Worm (Caenorhabditis elegans) whole organism, L2 larva: ENCODE data around the gene H39E20.1.

Experiments used
- C34F6.9 ChIP-seq: fragments of 150-350 bp; optimal IDR thresholded peaks from 2 replicates; lab custom pipeline; 2014; ENCODE audit warnings: missing biosample characterization, missing genetic modification characterization
- F13H6.1 ChIP-seq: sonication (generic microtip); optimal IDR thresholded peaks from 2 replicates; lab custom pipeline; 2016; ENCODE audit warnings: missing genetic modification characterization, missing compliant biosample characterization
- R02D3.7 ChIP-seq: fragments of 150-350 bp; optimal IDR thresholded peaks from 2 replicates; lab custom pipeline; 2014; ENCODE audit warnings: missing biosample characterization, missing genetic modification characterization
- ZK546.5 ChIP-seq: sonication (generic microtip); optimal IDR thresholded peaks from 2 replicates; lab custom pipeline; 2017; ENCODE audit warnings: missing biosample characterization, missing genetic modification characterization
- alr-1 ChIP-seq: fragments of 150-350 bp; optimal IDR thresholded peaks from 2 replicates; lab custom pipeline; 2014; ENCODE audit warnings: missing biosample characterization, missing genetic modification characterization
- aly-2 ChIP-seq: fragments of 150-350 bp; optimal IDR thresholded peaks from 2 replicates; lab custom pipeline; 2014; ENCODE audit warnings: missing biosample characterization, missing genetic modification characterization
- ama-1 ChIP-seq: fragments of 150-350 bp; optimal IDR thresholded peaks from 2 replicates; lab custom pipeline; 2018; ENCODE audit warnings: inconsistent platforms
- blmp-1 ChIP-seq: sonication (generic microtip); optimal IDR thresholded peaks from 2 replicates; lab custom pipeline; 2017; ENCODE audit warnings: missing genetic modification characterization, mild to moderate bottlenecking, missing compliant biosample characterization, antibody characterized with exemption, moderate library complexity; ENCODE audit not compliant: insufficient read depth
- ceh-16 ChIP-seq: fragments of 150-350 bp; optimal IDR thresholded peaks from 2 replicates; lab custom pipeline; 2014; ENCODE audit warnings: missing biosample characterization, missing genetic modification characterization
- ceh-82 ChIP-seq: fragments of 150-350 bp; optimal IDR thresholded peaks from 2 replicates; lab custom pipeline; 2014; ENCODE audit warnings: missing biosample characterization, missing genetic modification characterization
- crh-2 ChIP-seq: sonication (generic microtip); optimal IDR thresholded peaks from 2 replicates; lab custom pipeline; 2017; ENCODE audit warnings: missing biosample characterization, missing genetic modification characterization
- dmd-4 ChIP-seq: sonication (generic microtip); optimal IDR thresholded peaks from 2 replicates; lab custom pipeline; 2017; ENCODE audit warnings: missing biosample characterization, missing genetic modification characterization
- egl-27 ChIP-seq: sonication (generic microtip); optimal IDR thresholded peaks from 3 replicates; lab custom pipeline; 2017; ENCODE audit warnings: missing biosample characterization, missing genetic modification reagents, missing genetic modification characterization
- elt-1 ChIP-seq: fragments of 150-350 bp; optimal IDR thresholded peaks from 2 replicates; lab custom pipeline; 2014; ENCODE audit warnings: missing biosample characterization, missing genetic modification characterization
- elt-3 ChIP-seq: sonication (generic microtip); optimal IDR thresholded peaks from 2 replicates; lab custom pipeline; 2017; ENCODE audit warnings: missing biosample characterization, missing genetic modification characterization
- fos-1 ChIP-seq: fragments of 150-350 bp; optimal IDR thresholded peaks from 2 replicates; lab custom pipeline; 2014; ENCODE audit warnings: missing biosample characterization, missing genetic modification characterization
- gmeb-1 ChIP-seq: fragments of 150-350 bp; optimal IDR thresholded peaks from 2 replicates; lab custom pipeline; 2014; ENCODE audit warnings: missing biosample characterization, missing genetic modification characterization
- lin-39 ChIP-seq: fragments of 150-350 bp; optimal IDR thresholded peaks from 2 replicates; lab custom pipeline; 2014; ENCODE audit warnings: missing biosample characterization, missing genetic modification reagents, missing genetic modification characterization
- mbf-1 ChIP-seq: sonication (generic microtip); optimal IDR thresholded peaks from 2 replicates; lab custom pipeline; 2017; ENCODE audit warnings: missing biosample characterization, missing genetic modification characterization
- mdl-1 ChIP-seq, 2 experiments: fragments of 150-350 bp in 1 of 2; sonication (generic microtip) in 1 of 2; optimal IDR thresholded peaks; 2 replicates each; lab custom pipeline; 2017; ENCODE audit warnings: missing biosample characterization in 2 of 2, missing genetic modification characterization in 2 of 2
- nhr-10 ChIP-seq: sonication (generic microtip); optimal IDR thresholded peaks from 2 replicates; lab custom pipeline; 2017; ENCODE audit warnings: missing biosample characterization, missing genetic modification characterization
- nhr-11 ChIP-seq: fragments of 150-350 bp; optimal IDR thresholded peaks from 2 replicates; lab custom pipeline; 2014; ENCODE audit warnings: missing biosample characterization, missing genetic modification characterization
- nhr-129 ChIP-seq: fragments of 150-350 bp; optimal IDR thresholded peaks from 2 replicates; lab custom pipeline; 2014; ENCODE audit warnings: missing biosample characterization, missing genetic modification characterization
- nhr-21 ChIP-seq: fragments of 150-350 bp; optimal IDR thresholded peaks from 2 replicates; lab custom pipeline; 2014; ENCODE audit warnings: missing biosample characterization, missing genetic modification characterization
- nhr-23 ChIP-seq: fragments of 150-350 bp; optimal IDR thresholded peaks from 2 replicates; lab custom pipeline; 2014; ENCODE audit warnings: missing biosample characterization, missing genetic modification reagents, missing genetic modification characterization
- nhr-25 ChIP-seq: fragments of 150-350 bp; sonication (generic microtip); optimal IDR thresholded peaks from 3 replicates; lab custom pipeline; 2014; ENCODE audit warnings: missing biosample characterization, missing genetic modification characterization
- nhr-6 ChIP-seq: fragments of 150-350 bp; optimal IDR thresholded peaks from 2 replicates; lab custom pipeline; 2014; ENCODE audit warnings: missing biosample characterization, missing genetic modification characterization
- peb-1 ChIP-seq: fragments of 150-350 bp; optimal IDR thresholded peaks from 2 replicates; lab custom pipeline; 2014; ENCODE audit warnings: missing biosample characterization, missing genetic modification characterization
- skn-1 ChIP-seq: sonication (generic microtip); optimal IDR thresholded peaks from 2 replicates; lab custom pipeline; 2017; ENCODE audit warnings: missing biosample characterization, missing genetic modification characterization
- sma-3 ChIP-seq: sonication (generic microtip); optimal IDR thresholded peaks from 2 replicates; lab custom pipeline; 2016; ENCODE audit warnings: missing genetic modification reagents, missing genetic modification characterization, missing compliant biosample characterization
- sma-9 ChIP-seq, 2 experiments: fragments of 150-350 bp in 1 of 2; sonication (generic microtip) in 1 of 2; optimal IDR thresholded peaks; 2 replicates each; lab custom pipeline; 2014 to 2016; ENCODE audit warnings: missing genetic modification characterization in 2 of 2, mild to moderate bottlenecking in 1 of 2, missing biosample characterization in 1 of 2, missing compliant biosample characterization in 1 of 2, missing genetic modification reagents in 1 of 2, moderate library complexity in 1 of 2
- snpc-4 ChIP-seq: fragments of 150-350 bp; optimal IDR thresholded peaks from 2 replicates; lab custom pipeline; 2014; ENCODE audit warnings: missing biosample characterization, missing genetic modification characterization
- unc-62 ChIP-seq: fragments of 150-350 bp; optimal IDR thresholded peaks from 2 replicates; lab custom pipeline; 2014; ENCODE audit warnings: missing biosample characterization, missing genetic modification reagents, missing genetic modification characterization
- zag-1 ChIP-seq: fragments of 150-350 bp; optimal IDR thresholded peaks from 2 replicates; lab custom pipeline; 2014; ENCODE audit warnings: missing biosample characterization, missing genetic modification characterization
- ztf-1 ChIP-seq: fragments of 200-800 bp; sonication (Bioruptor generic); conservative IDR thresholded peaks from 2 replicates; pipeline ENCODE4 v1.3.6; 2022; ENCODE audit warnings: missing genetic modification characterization, missing compliant biosample characterization
- ztf-11 ChIP-seq: sonication (generic microtip); optimal IDR thresholded peaks from 2 replicates; lab custom pipeline; 2017; ENCODE audit warnings: missing biosample characterization, missing genetic modification characterization
- ztf-4 ChIP-seq: fragments of 150-350 bp; optimal IDR thresholded peaks from 2 replicates; lab custom pipeline; 2014; ENCODE audit warnings: missing biosample characterization, missing genetic modification characterization

The H39E20.1 gene

ce11 chrX:1426425-1426824 is 29.0 kb upstream of the H39E20.1 start, which contains the start of gene F19G12.11:
Gene F19G12.11, minus strand, starts transcription at chrX:1426525.
- TF ChIP-seq crh-2 (tag; lab: Kevin White, UChicago) (no peak), blmp-1 (tag; lab: Kevin White, UChicago) (no peak), ceh-16 (tag; lab: Kevin White, UChicago) (no peak), ZK546.5 (tag; lab: Kevin White, UChicago) (no peak), gmeb-1 (no peak), nhr-21 (tag; lab: Kevin White, UChicago) (no peak), nhr-129 (tag; lab: Kevin White, UChicago) (no peak), ceh-82 (tag; lab: Kevin White, UChicago) (no peak), ztf-1 (GFP tag; lab: Robert Waterston, UW) (no peak), dmd-4 (tag; lab: Kevin White, UChicago) (no peak)

- TF ChIP-seq nhr-10 (tag; lab: Kevin White, UChicago) (no peak), lin-39 (tag; lab: Kevin White, UChicago) (no peak), R02D3.7 (tag; lab: Kevin White, UChicago) (no peak)
These were observed 27.1 kb upstream of the H39E20.1 start, which contains the start of gene F19G12.3 for ce11 chrX:1424509-1424908. Gene F19G12.3, plus strand, starts transcription at chrX:1424809.

- TF ChIP-seq mdl-1 (tag; optimal IDR thresholded peaks at IDR 0.05; lab: Kevin White, UChicago) (no peak), skn-1 (tag; lab: Kevin White, UChicago) (peak; percentile 99)
These were observed 23.1 kb upstream of the H39E20.1 start for ce11 chrX:1420524-1420923.

- TF ChIP-seq zag-1 (tag; lab: Kevin White, UChicago) (no peak), skn-1 (tag; lab: Kevin White, UChicago) (peak; percentile 89)
These were observed 21.8 kb upstream of the H39E20.1 start, which contains the start of gene F19G12.9 for ce11 chrX:1419163-1419696. Gene F19G12.9, plus strand, starts transcription at chrX:1419213.

ce11 chrX:1416776-1417354 is 19.4 kb upstream of the H39E20.1 start, which contains the start of the genes F19G12.4 and F19G12.8:
Gene F19G12.4, plus strand, starts transcription at chrX:1417304.
Gene F19G12.8, plus strand, starts transcription at chrX:1417320.
- peak; percentile 27 for TF ChIP-seq skn-1 (tag; lab: Kevin White, UChicago)
- TF ChIP-seq crh-2 (tag; lab: Kevin White, UChicago), result peak; percentile 2
- no peak for TF ChIP-seq sma-3 (GFP tag; lab: Kevin White, UChicago)
- TF ChIP-seq fos-1 (tag; lab: Kevin White, UChicago), result peak; percentile 37
- TF ChIP-seq snpc-4 (tag; lab: Kevin White, UChicago), result no peak

- no peak for TF ChIP-seq R02D3.7 (tag; lab: Kevin White, UChicago)
- no peak for TF ChIP-seq ceh-82 (tag; lab: Kevin White, UChicago)
- no peak for TF ChIP-seq nhr-6
- TF ChIP-seq nhr-11 (tag; lab: Kevin White, UChicago), result no peak
- no peak for TF ChIP-seq ztf-11 (tag; lab: Kevin White, UChicago)
- TF ChIP-seq ama-1 (lab: Kevin White, UChicago), result no peak
- no peak for TF ChIP-seq ztf-4 (tag; lab: Kevin White, UChicago)
- no peak for TF ChIP-seq peb-1
- no peak for TF ChIP-seq nhr-25 (tag; lab: Kevin White, UChicago)
These were observed 15.4 kb upstream of the H39E20.1 start, which contains the start of gene srh-19 for ce11 chrX:1412844-1413243. Gene srh-19, plus strand, starts transcription at chrX:1413144.

- TF ChIP-seq elt-1 (tag; lab: Kevin White, UChicago) (no peak), sma-9 (GFP tag; optimal IDR thresholded peaks at IDR 0.05; lab: Kevin White, UChicago) (no peak), sma-9 (tag; optimal IDR thresholded peaks at IDR 0.05; lab: Kevin White, UChicago) (no peak), ama-1 (lab: Kevin White, UChicago) (no peak), mdl-1 (tag; optimal IDR thresholded peaks at IDR 0.05; lab: Kevin White, UChicago) (no peak), unc-62 (GFP tag; lab: Kevin White, UChicago) (no peak), elt-3 (no peak), C34F6.9 (tag; lab: Kevin White, UChicago) (no peak), ceh-16 (tag; lab: Kevin White, UChicago) (no peak), crh-2 (tag; lab: Kevin White, UChicago) (no peak), lin-39 (tag; lab: Kevin White, UChicago) (no peak), dmd-4 (tag; lab: Kevin White, UChicago) (no peak), mbf-1 (tag; lab: Kevin White, UChicago) (no peak), nhr-129 (tag; lab: Kevin White, UChicago) (no peak), sma-3 (GFP tag; lab: Kevin White, UChicago) (no peak), nhr-11 (tag; lab: Kevin White, UChicago) (no peak), aly-2 (tag; lab: Kevin White, UChicago) (no peak), F13H6.1 (tag; lab: Kevin White, UChicago) (no peak), alr-1 (tag; lab: Kevin White, UChicago) (no peak), egl-27 (no peak), nhr-23 (tag; lab: Kevin White, UChicago) (no peak)
- TF ChIP-seq, all 48 proteins: peak for 0
These were observed 13.1 kb upstream of the H39E20.1 start, which contains the start of gene abu-2 for ce11 chrX:1410552-1410951. Gene abu-2, minus strand, starts transcription at chrX:1410652.
